Fruit fly (Drosophila melanogaster) whole organism, wandering third instar larva: ENCODE measurements around the gene CG8132.

ENCODE experiments used
- CrebA ChIP-seq: fragments of 200-800 bp; sonication (Bioruptor generic); optimal IDR thresholded peaks from 2 replicates; lab custom pipeline; 2016; ENCODE audit warnings: missing biosample characterization, mild to moderate bottlenecking, missing genetic modification characterization, borderline replicate concordance
- Hr78 ChIP-seq: fragments of >200 bp; optimal IDR thresholded peaks from 2 replicates; lab custom pipeline; 2017; ENCODE audit warnings: missing biosample characterization, missing genetic modification characterization
- dsf ChIP-seq: sonication (Bioruptor generic); optimal IDR thresholded peaks from 2 replicates; lab custom pipeline; 2016; ENCODE audit warnings: missing biosample characterization, missing genetic modification characterization, borderline replicate concordance
- usp ChIP-seq: fragments of >200 bp; optimal IDR thresholded peaks from 2 replicates; lab custom pipeline; 2017; ENCODE audit warnings: missing biosample characterization, missing genetic modification characterization

- TF ChIP-seq CrebA (GFP tag; lab: Kevin White, UChicago) (no peak), Hr78 (GFP tag; lab: Kevin White, UChicago) (no peak), usp (GFP tag; lab: Kevin White, UChicago) (no peak), dsf (GFP tag; lab: Kevin White, UChicago) (no peak)
These were observed 32.5 kb downstream of the CG8132 start for dm6 chr3R:9433774-9434173.
